Worm (Caenorhabditis elegans) whole organism, L4/young adult: ENCODE results near the gene F46F5.13.

Experiments
- W03F9.2 ChIP-seq: fragments of 150-350 bp; optimal IDR thresholded peaks from 2 replicates; lab custom pipeline; 2014; ENCODE audit warnings: missing biosample characterization, missing genetic modification characterization
- him-1 ChIP-seq: sonication (generic microtip); optimal IDR thresholded peaks from 2 replicates; lab custom pipeline; 2016; ENCODE audit warnings: missing genotype, missing genetic modification reagents, missing genetic modification characterization, missing compliant biosample characterization

DNA sequence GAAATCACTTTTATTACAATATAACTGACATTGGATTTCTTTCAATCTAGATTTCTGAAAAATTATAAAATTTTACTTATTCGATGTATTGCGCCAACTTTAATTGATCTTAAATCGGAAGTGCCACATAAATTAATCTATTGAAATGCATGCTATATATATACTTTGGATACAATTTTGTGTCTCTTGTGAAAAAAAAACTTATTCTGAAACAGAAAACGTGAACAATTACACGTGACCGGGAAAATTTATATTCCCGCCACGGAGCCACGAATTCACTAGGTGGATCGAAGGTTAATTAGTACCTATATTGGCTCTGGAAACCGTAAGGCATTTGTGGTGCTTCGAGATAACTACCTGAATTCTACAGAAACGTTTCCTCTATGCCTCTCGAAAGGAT, 3.4 kb upstream of the F46F5.13 start, which contains the start of gene F46F5.14:
- no peak for TF ChIP-seq W03F9.2 (tag; lab: Kevin White, UChicago)
- no peak for TF ChIP-seq him-1 (tag; lab: Kevin White, UChicago)
